Fruit fly (Drosophila melanogaster): ENCODE data around the gene Vha16-3.

Gene Vha16-3

DNA sequence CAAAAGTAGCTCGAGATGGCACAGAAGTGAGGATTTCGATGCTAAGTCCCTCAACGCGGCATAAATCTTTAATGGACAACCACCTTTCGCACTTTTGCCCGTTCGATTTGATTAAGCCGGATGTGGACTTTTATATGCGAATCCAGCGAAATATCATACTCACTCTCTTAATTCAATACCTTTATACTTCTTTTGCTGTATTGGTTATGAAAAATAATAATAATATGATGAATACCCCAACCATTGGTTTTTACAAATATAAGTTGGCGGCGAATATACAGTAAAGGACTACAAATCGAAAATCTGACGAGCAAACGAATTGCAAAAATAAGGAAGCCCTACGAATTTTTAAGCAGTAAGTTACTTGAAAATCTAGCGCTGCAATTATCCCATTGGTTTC, at the start of gene Vha16-3:
Gene Vha16-3 (plus strand): TSS at position 301 of the 400 bp plus-strand sequence.
- no peak for TF ChIP-seq ey (GFP tag; optimal IDR thresholded peaks at IDR 0.05)
- TF ChIP-seq pan (optimal IDR thresholded peaks at IDR 0.05), result no peak
- no peak for TF ChIP-seq Dif (GFP tag; optimal IDR thresholded peaks at IDR 0.05; ENCODE audit: partially characterized antibody)
- TF ChIP-seq Myc (optimal IDR thresholded peaks at IDR 0.05), result no peak
- TF ChIP-seq dl (GFP tag; optimal IDR thresholded peaks at IDR 0.05; ENCODE audit: insufficient read depth in 1 of 2, partially characterized antibody in 2 of 2), result no peak
- no peak for TF ChIP-seq N (GFP tag; optimal IDR thresholded peaks at IDR 0.05)
- no peak for TF ChIP-seq rgr (GFP tag; optimal IDR thresholded peaks at IDR 0.05)
- no peak for TF ChIP-seq Vsx2 (GFP tag; optimal IDR thresholded peaks at IDR 0.05; ENCODE audit: partially characterized antibody)
- no peak for TF ChIP-seq brk (GFP tag; optimal IDR thresholded peaks at IDR 0.05)
- no peak for TF ChIP-seq sage (GFP tag; optimal IDR thresholded peaks at IDR 0.05)
- TF ChIP-seq usp (GFP tag; optimal IDR thresholded peaks at IDR 0.05), result no peak
- no peak for TF ChIP-seq CG32264 (GFP tag; optimal IDR thresholded peaks at IDR 0.05)
- TF ChIP-seq h (GFP tag; optimal IDR thresholded peaks at IDR 0.05), result no peak
- TF ChIP-seq tai (GFP tag; optimal IDR thresholded peaks at IDR 0.05), result no peak
- no peak for TF ChIP-seq Dfd (GFP tag; optimal IDR thresholded peaks at IDR 0.05)
- TF ChIP-seq CG9705 (GFP tag; optimal IDR thresholded peaks at IDR 0.05), result no peak
- TF ChIP-seq Sp1 (GFP tag; optimal IDR thresholded peaks at IDR 0.05), result no peak

dm6 chr3L:11424858-11425257, 48.2 kb upstream of the Vha16-3 start, which contains the start of gene CG7560:
TSS of gene CG7560 (plus strand) at chr3L:11425158.
- TF ChIP-seq Rel (GFP tag; optimal IDR thresholded peaks at IDR 0.05) (no peak), Rel (tag; optimal IDR thresholded peaks at IDR 0.05) (no peak), GATAd (GFP tag; optimal IDR thresholded peaks at IDR 0.05) (no peak), sv (GFP tag; optimal IDR thresholded peaks at IDR 0.05) (no peak), ey (GFP tag; optimal IDR thresholded peaks at IDR 0.05) (no peak), OdsH (GFP tag; optimal IDR thresholded peaks at IDR 0.05) (no peak), tai (GFP tag; optimal IDR thresholded peaks at IDR 0.05) (no peak)

DNA sequence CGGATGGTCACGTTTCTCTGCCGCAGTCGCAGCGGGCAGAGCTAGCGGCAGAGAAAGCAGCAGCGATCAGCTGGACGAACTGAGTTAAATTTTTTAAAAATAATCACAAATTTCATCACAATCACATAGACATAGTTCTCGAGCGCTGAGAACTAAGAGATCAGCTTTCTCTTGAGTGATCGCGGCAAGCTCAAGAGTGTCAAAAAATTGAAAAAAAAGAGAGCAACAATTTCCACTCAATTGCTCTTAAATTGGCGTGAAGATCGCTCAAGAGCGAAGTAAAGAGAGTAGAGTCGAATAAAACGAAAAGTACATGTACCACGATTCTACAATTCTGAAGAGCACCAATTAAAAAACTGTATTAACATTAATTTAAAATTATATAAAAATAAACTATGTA, 44.7 kb upstream of the Vha16-3 start:
- TF ChIP-seq Vsx2 (GFP tag; optimal IDR thresholded peaks at IDR 0.05; ENCODE audit: partially characterized antibody) (no peak), dl (GFP tag; optimal IDR thresholded peaks at IDR 0.05; ENCODE audit: insufficient read depth in 1 of 2, partially characterized antibody in 2 of 2) (peak in 1 of 2 experiments; percentile 8), CrebA (GFP tag; optimal IDR thresholded peaks at IDR 0.05; ENCODE audit: borderline replicate concordance) (peak; percentile 42), psq (GFP tag; optimal IDR thresholded peaks at IDR 0.05) (no peak), Dif (GFP tag; optimal IDR thresholded peaks at IDR 0.05; ENCODE audit: partially characterized antibody) (peak; percentile 17), Hr83 (GFP tag; optimal IDR thresholded peaks at IDR 0.05; ENCODE audit: poor library complexity, severe bottlenecking) (no peak)

DNA sequence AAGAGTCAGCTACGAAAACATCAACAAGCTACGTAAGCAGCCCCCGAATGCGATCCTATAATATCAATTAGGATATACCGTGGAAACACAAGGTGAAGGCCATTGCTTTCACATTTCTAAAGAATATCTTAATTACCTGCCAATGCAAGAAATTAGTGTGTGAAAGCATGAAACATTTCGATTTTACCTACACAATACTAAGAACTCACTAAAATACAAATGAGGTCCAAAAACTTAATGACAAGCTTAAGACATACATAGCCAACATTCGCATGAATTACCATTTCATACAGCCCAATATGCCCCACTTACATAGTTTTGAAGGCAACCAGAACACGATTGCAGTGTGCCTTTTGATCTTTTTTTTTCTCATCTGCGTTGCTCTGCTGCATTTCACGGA, 43.4 kb upstream of the Vha16-3 start:
- TF ChIP-seq Sp1 (GFP tag; optimal IDR thresholded peaks at IDR 0.05), result no peak
- no peak for TF ChIP-seq dsf (GFP tag; optimal IDR thresholded peaks at IDR 0.05; ENCODE audit: borderline replicate concordance)
- no peak for TF ChIP-seq Vsx2 (GFP tag; optimal IDR thresholded peaks at IDR 0.05; ENCODE audit: partially characterized antibody)
- no peak for TF ChIP-seq lola (GFP tag; optimal IDR thresholded peaks at IDR 0.05)

DNA sequence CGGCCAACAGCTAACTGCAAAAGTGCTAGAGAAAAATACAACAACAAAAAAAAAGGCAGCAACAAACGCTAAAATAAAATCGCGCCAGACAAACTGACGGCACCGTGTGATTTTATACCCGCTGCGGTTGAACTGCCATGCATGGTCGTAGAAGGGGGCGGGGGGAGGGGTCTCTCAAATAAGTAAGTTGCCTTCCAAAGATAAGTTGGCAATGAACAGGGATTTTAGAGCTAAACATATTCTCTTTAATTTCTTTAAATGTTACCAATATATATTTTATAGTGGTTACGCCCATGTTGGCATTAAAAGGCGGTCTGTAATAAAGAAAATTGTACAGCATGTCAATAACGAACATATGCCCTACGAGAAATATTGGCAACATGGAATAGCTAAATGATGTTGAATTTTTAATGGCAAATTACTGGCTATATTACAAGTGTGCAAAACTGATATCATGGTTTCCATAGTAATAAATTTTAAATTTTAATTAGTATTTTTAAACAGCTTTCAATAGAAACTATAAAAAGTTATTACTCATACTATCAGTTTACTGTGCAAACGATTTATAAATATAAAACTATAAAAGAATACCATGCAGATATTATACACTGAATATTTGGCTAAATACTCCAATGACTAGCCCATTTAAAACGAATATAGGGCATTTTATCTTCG, 41.7 kb upstream of the Vha16-3 start:
- TF ChIP-seq sage (GFP tag; optimal IDR thresholded peaks at IDR 0.05) (peak; percentile 54), dl (GFP tag; optimal IDR thresholded peaks at IDR 0.05; ENCODE audit: insufficient read depth in 1 of 2, partially characterized antibody in 2 of 2) (no peak), CrebA (GFP tag; optimal IDR thresholded peaks at IDR 0.05; ENCODE audit: borderline replicate concordance) (peak; percentile 9), fru (GFP tag; optimal IDR thresholded peaks at IDR 0.05) (peak; percentile 85), Hr83 (GFP tag; optimal IDR thresholded peaks at IDR 0.05; ENCODE audit: poor library complexity, severe bottlenecking) (peak; percentile 86), br (GFP tag; optimal IDR thresholded peaks at IDR 0.05) (peak; percentile 94), OdsH (GFP tag; optimal IDR thresholded peaks at IDR 0.05) (peak; percentile 95), N (GFP tag; optimal IDR thresholded peaks at IDR 0.05) (no peak), Dfd (GFP tag; optimal IDR thresholded peaks at IDR 0.05) (peak; percentile 90), lola (GFP tag; optimal IDR thresholded peaks at IDR 0.05) (no peak), h (GFP tag; optimal IDR thresholded peaks at IDR 0.05) (peak; percentile 94), Hnf4 (GFP tag; optimal IDR thresholded peaks at IDR 0.05) (peak; percentile 88), jim (GFP tag; optimal IDR thresholded peaks at IDR 0.05) (peak; percentile 7), rgr (GFP tag; optimal IDR thresholded peaks at IDR 0.05) (peak; percentile 95), CG9705 (GFP tag; optimal IDR thresholded peaks at IDR 0.05) (peak; percentile 44), foxo (GFP tag; optimal IDR thresholded peaks at IDR 0.05) (peak in 1 of 2 experiments; percentile 96), woc (GFP tag; optimal IDR thresholded peaks at IDR 0.05) (no peak), Rel (GFP tag; optimal IDR thresholded peaks at IDR 0.05) (no peak), Rel (tag; optimal IDR thresholded peaks at IDR 0.05) (peak; percentile 52), Jra (GFP tag; optimal IDR thresholded peaks at IDR 0.05) (peak; percentile 72), Vsx2 (GFP tag; optimal IDR thresholded peaks at IDR 0.05; ENCODE audit: partially characterized antibody) (no peak), dsf (GFP tag; optimal IDR thresholded peaks at IDR 0.05; ENCODE audit: borderline replicate concordance) (peak; percentile 35), HLH106 (tag; optimal IDR thresholded peaks at IDR 0.05) (peak; percentile 87), Mio (GFP tag; optimal IDR thresholded peaks at IDR 0.05) (peak; percentile 58), GATAd (GFP tag; optimal IDR thresholded peaks at IDR 0.05) (peak; percentile 42), sv (GFP tag; optimal IDR thresholded peaks at IDR 0.05) (peak; percentile 58), usp (GFP tag; optimal IDR thresholded peaks at IDR 0.05) (no peak), Abd-B (GFP tag; optimal IDR thresholded peaks at IDR 0.05) (no peak), Dif (GFP tag; optimal IDR thresholded peaks at IDR 0.05; ENCODE audit: partially characterized antibody) (no peak), Hr78 (GFP tag; optimal IDR thresholded peaks at IDR 0.05) (no peak)
